Worm (Caenorhabditis elegans): ENCODE measurements around the gene nra-1.

nra-1 gene

ce11 chrIV:17284511-17285089, 601 bp upstream of the nra-1 start:
- TF ChIP-seq Y48G9A.11 (GFP tag; IDR thresholded peaks at IDR 0.05) (peak; percentile 41; the same call in 1 of the 2 replicates), snpc-1.2 (GFP tag; IDR thresholded peaks at IDR 0.05) (peak; percentile 44; the same call in 1 of the 2 replicates), lin-38 (GFP tag; IDR thresholded peaks at IDR 0.05) (0 out of 2 replicates have a peak, but pooled peaks have one; percentile 16)

- TF ChIP-seq nhr-111 (GFP tag; optimal IDR thresholded peaks at IDR 0.05): peak; percentile 51
- TF ChIP-seq madf-9 (GFP tag; conservative IDR thresholded peaks at IDR 0.05): no peak; the same call in 1 of the 2 replicates
- TF ChIP-seq T26A8.4 (GFP tag; IDR thresholded peaks at IDR 0.05): peak; percentile 86
- TF ChIP-seq madf-5 (GFP tag; IDR thresholded peaks at IDR 0.05): peak; percentile 62 to 71
- TF ChIP-seq nhr-10 (tag; optimal IDR thresholded peaks at IDR 0.05): peak; percentile 46
- TF ChIP-seq ceh-82 (tag; optimal IDR thresholded peaks at IDR 0.05): no peak
- peak; percentile 44 for TF ChIP-seq F37D6.2 (tag; optimal IDR thresholded peaks at IDR 0.05)
- peak; percentile 81 for TF ChIP-seq pha-4 (GFP tag; IDR thresholded peaks at IDR 0.05)
- no peak for TF ChIP-seq pha-4 (tag; optimal IDR thresholded peaks at IDR 0.05)
- TF ChIP-seq nhr-77 (tag; optimal IDR thresholded peaks at IDR 0.05): no peak
- peak; percentile 81 for TF ChIP-seq lin-38 (GFP tag; IDR thresholded peaks at IDR 0.05)
- TF ChIP-seq Y48G9A.11 (GFP tag; IDR thresholded peaks at IDR 0.05): peak; percentile 32; the same call in 1 of the 2 replicates
- TF ChIP-seq ZK546.5 (tag; optimal IDR thresholded peaks at IDR 0.05): no peak
- TF ChIP-seq nhr-102 (tag; optimal IDR thresholded peaks at IDR 0.05): peak; percentile 72
- no peak for TF ChIP-seq zag-1 (tag; optimal IDR thresholded peaks at IDR 0.05)
- TF ChIP-seq unc-62 (GFP tag; optimal IDR thresholded peaks at IDR 0.05 in 1 of 2): peak in 1 of 2 experiments; percentile 44
- TF ChIP-seq unc-62 (tag; optimal IDR thresholded peaks at IDR 0.05): no peak
- peak; percentile 70 for TF ChIP-seq vab-7 (GFP tag; IDR thresholded peaks at IDR 0.05)
- peak; percentile 59 for TF ChIP-seq dmd-6 (GFP tag; IDR thresholded peaks at IDR 0.05)
- TF ChIP-seq lim-7 (GFP tag; IDR thresholded peaks at IDR 0.05): peak; percentile 75; the same call in 1 of the 2 replicates
- TF ChIP-seq daf-16 (GFP tag; optimal IDR thresholded peaks at IDR 0.05): peak; percentile 0 to 46
- TF ChIP-seq daf-16 (tag; optimal IDR thresholded peaks at IDR 0.05): peak; percentile 75
- TF ChIP-seq ctbp-1 (GFP tag; IDR thresholded peaks at IDR 0.05): peak; percentile 70
- TF ChIP-seq spr-3 (GFP tag; optimal IDR thresholded peaks at IDR 0.05): peak; percentile 38
- TF ChIP-seq ceh-44 (GFP tag; IDR thresholded peaks at IDR 0.05): no peak
- TF ChIP-seq zip-11 (GFP tag; IDR thresholded peaks at IDR 0.05): no peak
- peak; percentile 66 for TF ChIP-seq ztf-7 (tag; optimal IDR thresholded peaks at IDR 0.05)
- 0 out of 2 replicates have a peak, but pooled peaks have one; percentile 10 for TF ChIP-seq daf-8 (GFP tag; IDR thresholded peaks at IDR 0.05)
- peak; percentile 56; the same call in 1 of the 2 replicates for TF ChIP-seq F26F4.8 (GFP tag; conservative IDR thresholded peaks at IDR 0.05)
- TF ChIP-seq lsy-2 (tag; optimal IDR thresholded peaks at IDR 0.05): peak in 1 of 2 experiments; percentile 91
- no peak for TF ChIP-seq unc-130 (GFP tag; optimal IDR thresholded peaks at IDR 0.05)
- no peak for TF ChIP-seq ZK337.2 (GFP tag; IDR thresholded peaks at IDR 0.05)
- peak; percentile 15 for TF ChIP-seq attf-4 (tag; optimal IDR thresholded peaks at IDR 0.05)
- TF ChIP-seq F10B5.3 (tag; optimal IDR thresholded peaks at IDR 0.05): peak; percentile 40
- peak; percentile 96 for TF ChIP-seq daf-19 (GFP tag; conservative IDR thresholded peaks at IDR 0.05)
- peak; percentile 49 for TF ChIP-seq hlh-30 (tag; optimal IDR thresholded peaks at IDR 0.05; ENCODE audit: insufficient read depth)
- peak; percentile 93 for TF ChIP-seq snpc-1.2 (GFP tag; IDR thresholded peaks at IDR 0.05)
- peak; percentile 99 for TF ChIP-seq aly-2 (tag; optimal IDR thresholded peaks at IDR 0.05)
- TF ChIP-seq Y5F2A.4 (GFP tag; optimal IDR thresholded peaks at IDR 0.05): peak; percentile 60
- TF ChIP-seq nhr-25 (tag; optimal IDR thresholded peaks at IDR 0.05; ENCODE audit: borderline replicate concordance, insufficient read depth): no peak
- TF ChIP-seq set-16 (GFP tag; IDR thresholded peaks at IDR 0.05): peak; percentile 95
- TF ChIP-seq pqm-1 (tag; optimal IDR thresholded peaks at IDR 0.05): no peak
- TF ChIP-seq ces-1 (GFP tag; optimal IDR thresholded peaks at IDR 0.05): peak; percentile 47
- peak; percentile 55 for TF ChIP-seq dpl-1 (GFP tag; optimal IDR thresholded peaks at IDR 0.05)
- peak; percentile 85 for TF ChIP-seq T20F7.1 (GFP tag; optimal IDR thresholded peaks at IDR 0.05)
These were observed 2.7 kb downstream of the nra-1 start for ce11 chrIV:17281060-17282021.
